Fruit fly (Drosophila melanogaster): ENCODE measurements around the gene CG12535.

Gene CG12535

DNA sequence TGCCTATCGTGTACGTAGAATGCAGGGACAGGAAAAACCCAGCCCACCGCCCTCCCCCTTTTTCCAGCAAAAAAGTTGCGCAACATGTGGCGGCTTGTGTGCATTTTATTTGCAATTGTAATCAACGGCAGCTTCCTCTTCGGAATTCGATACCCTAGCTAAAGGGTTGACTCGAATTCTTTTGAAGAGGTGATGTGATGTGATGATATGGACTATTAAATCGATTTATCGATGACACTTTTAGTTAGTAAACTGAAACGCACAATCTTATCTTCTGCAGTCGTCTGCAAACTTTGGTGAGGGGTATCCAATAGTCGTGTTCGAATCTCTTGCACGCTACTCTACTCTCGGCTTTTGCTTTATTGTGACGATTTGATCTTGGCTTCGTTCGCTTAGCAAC, 67.1 kb downstream of the CG12535 start (continued):
- TF ChIP-seq chinmo (GFP tag; IDR thresholded peaks at IDR 0.05; ENCODE audit: partially characterized antibody) (no peak), fd102C (GFP tag; optimal IDR thresholded peaks at IDR 0.05) (no peak), Lhr (GFP tag; optimal IDR thresholded peaks at IDR 0.05) (no peak), Stat92E (GFP tag; optimal IDR thresholded peaks at IDR 0.05) (no peak), CG10979 (tag; optimal IDR thresholded peaks at IDR 0.05) (peak; percentile 56), pnt (GFP tag; optimal IDR thresholded peaks at IDR 0.05) (peak; percentile 68), gro (GFP tag; optimal IDR thresholded peaks at IDR 0.05) (peak; percentile 46), Atf6 (GFP tag; IDR thresholded peaks at IDR 0.05) (0 out of 2 replicates have a peak, but pooled peaks have one; percentile 52), CG3847 (GFP tag; IDR thresholded peaks at IDR 0.05) (no peak), CG17612 (GFP tag; IDR thresholded peaks at IDR 0.05) (no peak; the same call in 1 of the 2 replicates), gcm (GFP tag; optimal IDR thresholded peaks at IDR 0.05) (peak; percentile 32), Trl (optimal IDR thresholded peaks at IDR 0.05) (no peak), Trl (GFP tag; optimal IDR thresholded peaks at IDR 0.05) (peak; percentile 71), zen2 (GFP tag; IDR thresholded peaks at IDR 0.05; ENCODE audit: partially characterized antibody) (no peak), Lpt (GFP tag; optimal IDR thresholded peaks at IDR 0.05) (no peak), Spps (tag; optimal IDR thresholded peaks at IDR 0.05) (no peak), insv (GFP tag; optimal IDR thresholded peaks at IDR 0.05) (no peak), seq (GFP tag; IDR thresholded peaks at IDR 0.05) (peak; percentile 31; the same call in 1 of the 2 replicates), Usf (GFP tag; optimal IDR thresholded peaks at IDR 0.05) (peak; percentile 24), Rx (GFP tag; IDR thresholded peaks at IDR 0.05) (no peak), Nf-YC (tag; optimal IDR thresholded peaks at IDR 0.05) (no peak), salm (tag; optimal IDR thresholded peaks at IDR 0.05) (peak; percentile 37), CG3407 (GFP tag; optimal IDR thresholded peaks at IDR 0.05) (peak; percentile 26), croc (GFP tag; conservative IDR thresholded peaks at IDR 0.05) (peak; percentile 55; the same call in 2 of the 3 replicates), onecut (GFP tag; IDR thresholded peaks at IDR 0.05) (peak; percentile 55), CG12942 (GFP tag; optimal IDR thresholded peaks at IDR 0.05) (peak; percentile 66), Hr78 (GFP tag; optimal IDR thresholded peaks at IDR 0.05) (peak in 1 of 2 experiments; percentile 4), yki (optimal IDR thresholded peaks at IDR 0.05) (no peak), ash1 (GFP tag; optimal IDR thresholded peaks at IDR 0.05) (no peak), CG15011 (GFP tag; optimal IDR thresholded peaks at IDR 0.05) (peak; percentile 32), mam (GFP tag; optimal IDR thresholded peaks at IDR 0.05) (peak; percentile 72), CG10654 (GFP tag; optimal IDR thresholded peaks at IDR 0.05) (peak; percentile 63), wek (GFP tag; optimal IDR thresholded peaks at IDR 0.05) (no peak), CG32532 (GFP tag; IDR thresholded peaks at IDR 0.05) (peak; percentile 75), Six4 (GFP tag; optimal IDR thresholded peaks at IDR 0.05) (peak; percentile 50), odd (GFP tag; optimal IDR thresholded peaks at IDR 0.05) (peak; percentile 15), CG31441 (GFP tag; IDR thresholded peaks at IDR 0.05) (peak; percentile 67), bbx (GFP tag; IDR thresholded peaks at IDR 0.05; ENCODE audit: partially characterized antibody) (no peak), CG13296 (GFP tag; optimal IDR thresholded peaks at IDR 0.05) (no peak), CG15073 (GFP tag; optimal IDR thresholded peaks at IDR 0.05) (no peak), Mes4 (GFP tag; optimal IDR thresholded peaks at IDR 0.05) (peak; percentile 74), schlank (tag; optimal IDR thresholded peaks at IDR 0.05) (no peak), CG31365 (tag; optimal IDR thresholded peaks at IDR 0.05) (peak; percentile 8), Opbp (GFP tag; IDR thresholded peaks at IDR 0.05; ENCODE audit: partially characterized antibody) (no peak), oc (tag; optimal IDR thresholded peaks at IDR 0.05) (peak; percentile 82), Doc2 (GFP tag; IDR thresholded peaks at IDR 0.05) (no peak), Rfx (GFP tag; IDR thresholded peaks at IDR 0.05) (peak; percentile 78), da (GFP tag; optimal IDR thresholded peaks at IDR 0.05) (peak; percentile 57), Myb (GFP tag; optimal IDR thresholded peaks at IDR 0.05) (peak; percentile 56), CG33557 (GFP tag; optimal IDR thresholded peaks at IDR 0.05) (no peak), CG13894 (tag; optimal IDR thresholded peaks at IDR 0.05) (no peak)
